Fruit fly (Drosophila melanogaster) whole organism, embryonic: ENCODE measurements around the gene Bap111.

Source experiments
- CG12155 ChIP-seq: fragments of 200-800 bp; sonication (Bioruptor generic); optimal IDR thresholded peaks from 3 replicates; lab custom pipeline; 2016; ENCODE audit warnings: missing biosample characterization, missing genetic modification characterization
- CG12659 ChIP-seq: fragments of 200-800 bp; sonication (Bioruptor generic); optimal IDR thresholded peaks from 3 replicates; lab custom pipeline; 2017; ENCODE audit warnings: mild to moderate bottlenecking, missing biosample characterization, missing genetic modification reagents, missing genetic modification characterization
- CG13296 ChIP-seq: fragments of 200-800 bp; sonication (Bioruptor generic); optimal IDR thresholded peaks from 3 replicates; lab custom pipeline; 2018; ENCODE audit warnings: missing biosample characterization, mild to moderate bottlenecking, missing genetic modification characterization
- CG15514 ChIP-seq: fragments of 200-800 bp; sonication (Bioruptor generic); optimal IDR thresholded peaks from 3 replicates; lab custom pipeline; 2017; ENCODE audit warnings: missing biosample characterization, missing genetic modification characterization, mild to moderate bottlenecking, moderate library complexity, missing genetic modification reagents
- CG1602 ChIP-seq: fragments of 200-800 bp; sonication (Bioruptor generic); optimal IDR thresholded peaks from 3 replicates; lab custom pipeline; 2016; ENCODE audit warnings: missing biosample characterization, missing genetic modification characterization
- CG17186 ChIP-seq: fragments of 200-800 bp; sonication (Bioruptor generic); optimal IDR thresholded peaks from 3 replicates; lab custom pipeline; 2017; ENCODE audit warnings: missing biosample characterization, missing genetic modification reagents, missing genetic modification characterization
- CG2116 ChIP-seq: fragments of 200-800 bp; sonication (Bioruptor generic); optimal IDR thresholded peaks from 3 replicates; lab custom pipeline; 2018; ENCODE audit warnings: missing biosample characterization, mild to moderate bottlenecking, missing genetic modification characterization
- CG32767 ChIP-seq: fragments of 200-800 bp; sonication (Bioruptor generic); IDR thresholded peaks from 2 replicates; pipeline ENCODE4 v1.3.6; 2022; ENCODE audit warnings: missing biosample characterization, missing genetic modification characterization
- CG3838 ChIP-seq: fragments of 200-800 bp; sonication (Bioruptor generic); optimal IDR thresholded peaks from 3 replicates; lab custom pipeline; 2016; ENCODE audit warnings: missing biosample characterization, missing genetic modification characterization
- CG4820 ChIP-seq: fragments of 200-800 bp; sonication (Bioruptor generic); optimal IDR thresholded peaks from 3 replicates; lab custom pipeline; 2016; ENCODE audit warnings: missing biosample characterization, missing genetic modification characterization
- CG5245 ChIP-seq: fragments of 200-800 bp; sonication (Bioruptor generic); optimal IDR thresholded peaks from 3 replicates; lab custom pipeline; 2016; ENCODE audit warnings: missing biosample characterization, missing genetic modification characterization
- CG6765 ChIP-seq: fragments of 200-800 bp; sonication (Bioruptor generic); optimal IDR thresholded peaks from 3 replicates; lab custom pipeline; 2017; ENCODE audit warnings: missing biosample characterization, mild to moderate bottlenecking, missing genetic modification characterization
- CG9437 ChIP-seq: fragments of 200-800 bp; sonication (Bioruptor generic); optimal IDR thresholded peaks from 2 replicates; lab custom pipeline; 2018; ENCODE audit warnings: missing biosample characterization, mild to moderate bottlenecking, missing genetic modification characterization
- Dbx ChIP-seq: fragments of 200-800 bp; sonication (Bioruptor generic); IDR thresholded peaks from 3 replicates; pipeline ENCODE4 v1.3.6; 2022; ENCODE audit warnings: missing biosample characterization, missing genetic modification characterization
- Dll ChIP-seq: fragments of 200-800 bp; sonication (Bioruptor generic); IDR thresholded peaks from 4 replicates; pipeline ENCODE4 v1.3.6; 2022; ENCODE audit warnings: missing biosample characterization, missing genetic modification characterization; ENCODE audit not compliant: partially characterized antibody
- Dref ChIP-seq: fragments of 200-800 bp; sonication (Bioruptor generic); IDR thresholded peaks from 2 replicates; pipeline ENCODE4 v1.3.6; 2022; ENCODE audit warnings: missing biosample characterization, missing genetic modification characterization
- Ets97D ChIP-seq: fragments of 200-800 bp; sonication (Bioruptor generic); optimal IDR thresholded peaks from 3 replicates; lab custom pipeline; 2016; ENCODE audit warnings: missing biosample characterization, missing genetic modification characterization
- Med ChIP-seq: fragments of 200-800 bp; sonication (Bioruptor generic); peaks from one replicate; lab custom pipeline; 2016; ENCODE audit warnings: missing biosample characterization, missing genetic modification characterization, mild to moderate bottlenecking, inconsistent platforms, moderate library complexity
- NC2α ChIP-seq: fragments of 200-800 bp; sonication (Bioruptor generic); optimal IDR thresholded peaks from 2 replicates; lab custom pipeline; 2016; ENCODE audit warnings: missing biosample characterization, missing genetic modification characterization
- Rfx ChIP-seq: fragments of 200-800 bp; sonication (Bioruptor generic); IDR thresholded peaks from 2 replicates; pipeline ENCODE4 v1.3.6; 2022; ENCODE audit warnings: missing biosample characterization, missing genetic modification characterization
- Six4 ChIP-seq: fragments of 200-800 bp; sonication (Bioruptor generic); optimal IDR thresholded peaks from 2 replicates; lab custom pipeline; 2016; ENCODE audit warnings: missing biosample characterization, missing genetic modification characterization
- amos ChIP-seq: fragments of 200-800 bp; sonication (Bioruptor generic); IDR thresholded peaks from 2 replicates; pipeline ENCODE4 v1.3.6; 2022; ENCODE audit warnings: missing biosample characterization, missing genetic modification characterization; ENCODE audit not compliant: partially characterized antibody
- cas ChIP-seq: fragments of 200-800 bp; sonication (Bioruptor generic); IDR thresholded peaks from 2 replicates; pipeline ENCODE4 v1.3.6; 2022; ENCODE audit warnings: missing biosample characterization, missing genetic modification characterization
- cg ChIP-seq: fragments of 200-800 bp; sonication (Bioruptor generic); optimal IDR thresholded peaks from 3 replicates; lab custom pipeline; 2019; ENCODE audit warnings: missing biosample characterization, mild to moderate bottlenecking, missing genetic modification characterization, moderate library complexity
- ci ChIP-seq: fragments of 200-800 bp; sonication (Bioruptor generic); IDR thresholded peaks from 3 replicates; pipeline ENCODE4 v1.3.6; 2022; ENCODE audit warnings: missing biosample characterization, missing genetic modification characterization
- corto ChIP-seq: fragments of 200-800 bp; sonication (Bioruptor generic); optimal IDR thresholded peaks from 2 replicates; lab custom pipeline; 2016; ENCODE audit warnings: missing biosample characterization, mild to moderate bottlenecking, missing genetic modification characterization, moderate library complexity
- crol ChIP-seq: fragments of 200-800 bp; sonication (Bioruptor generic); IDR thresholded peaks from 2 replicates; pipeline ENCODE4 v1.3.6; 2022; ENCODE audit warnings: missing biosample characterization, missing genetic modification characterization
- dan ChIP-seq: fragments of 200-800 bp; sonication (Bioruptor generic); IDR thresholded peaks from 2 replicates; pipeline ENCODE4 v1.3.6; 2022; ENCODE audit warnings: missing biosample characterization, missing genetic modification characterization
- dati ChIP-seq: fragments of 200-800 bp; sonication (Bioruptor generic); IDR thresholded peaks from 2 replicates; pipeline ENCODE4 v1.3.6; 2022; ENCODE audit warnings: missing biosample characterization, missing genetic modification characterization
- ewg ChIP-seq: fragments of 200-800 bp; sonication (Bioruptor generic); optimal IDR thresholded peaks from 3 replicates; lab custom pipeline; 2017; ENCODE audit warnings: mild to moderate bottlenecking, missing biosample characterization, missing genetic modification reagents, missing genetic modification characterization
- eyg ChIP-seq: fragments of 200-800 bp; sonication (Bioruptor generic); optimal IDR thresholded peaks from 3 replicates; lab custom pipeline; 2016; ENCODE audit warnings: missing biosample characterization, missing genetic modification characterization
- ftz-f1 ChIP-seq: fragments of 200-800 bp; sonication (Bioruptor generic); optimal IDR thresholded peaks from 2 replicates; lab custom pipeline; 2016; ENCODE audit warnings: missing biosample characterization, missing genetic modification characterization
- gcm2 ChIP-seq: fragments of 200-800 bp; sonication (Bioruptor generic); optimal IDR thresholded peaks from 2 replicates; lab custom pipeline; 2016; ENCODE audit warnings: missing biosample characterization, missing genetic modification characterization
- jing ChIP-seq: fragments of 200-800 bp; sonication (Bioruptor generic); optimal IDR thresholded peaks from 2 replicates; lab custom pipeline; 2018; ENCODE audit warnings: missing biosample characterization, mild to moderate bottlenecking, missing genetic modification characterization
- jumu ChIP-seq: fragments of 200-800 bp; sonication (Bioruptor generic); optimal IDR thresholded peaks from 3 replicates; lab custom pipeline; 2016; ENCODE audit warnings: missing biosample characterization, missing genetic modification characterization
- maf-S ChIP-seq: fragments of 200-800 bp; sonication (Bioruptor generic); optimal IDR thresholded peaks from 2 replicates; lab custom pipeline; 2016; ENCODE audit warnings: missing biosample characterization, missing genetic modification characterization
- nerfin-1 ChIP-seq: fragments of 200-800 bp; sonication (Bioruptor generic); optimal IDR thresholded peaks from 3 replicates; lab custom pipeline; 2019; ENCODE audit warnings: missing biosample characterization, mild to moderate bottlenecking, missing genetic modification characterization, moderate library complexity
- org-1 ChIP-seq: fragments of 200-800 bp; sonication (Bioruptor generic); optimal IDR thresholded peaks from 2 replicates; lab custom pipeline; 2017; ENCODE audit warnings: missing biosample characterization, missing genetic modification characterization
- pros ChIP-seq: fragments of 200-800 bp; sonication (Bioruptor generic); optimal IDR thresholded peaks from 3 replicates; lab custom pipeline; 2019; ENCODE audit warnings: missing biosample characterization, mild to moderate bottlenecking, missing genetic modification characterization, moderate library complexity
- row ChIP-seq: fragments of 200-800 bp; sonication (Bioruptor generic); IDR thresholded peaks from 3 replicates; pipeline ENCODE4 v1.3.6; 2022; ENCODE audit warnings: missing biosample characterization, missing genetic modification characterization
- sima ChIP-seq: fragments of 200-800 bp; sonication (Bioruptor generic); optimal IDR thresholded peaks from 2 replicates; lab custom pipeline; 2016; ENCODE audit warnings: missing biosample characterization, missing genetic modification characterization
- sr ChIP-seq: fragments of 200-800 bp; sonication (Bioruptor generic); IDR thresholded peaks from 3 replicates; pipeline ENCODE4 v1.3.6; 2022; ENCODE audit warnings: missing biosample characterization, missing genetic modification characterization
- tin ChIP-seq: fragments of 200-800 bp; sonication (Bioruptor generic); optimal IDR thresholded peaks from 3 replicates; lab custom pipeline; 2016; ENCODE audit warnings: missing biosample characterization, missing genetic modification characterization
- toy ChIP-seq: fragments of 200-800 bp; sonication (Bioruptor generic); IDR thresholded peaks from 2 replicates; pipeline ENCODE4 v1.3.6; 2022; ENCODE audit warnings: missing biosample characterization, missing genetic modification characterization
- wdn ChIP-seq: fragments of 200-800 bp; sonication (Bioruptor generic); IDR thresholded peaks from 2 replicates; pipeline ENCODE4 v1.3.6; 2022; ENCODE audit warnings: missing biosample characterization, missing genetic modification characterization
- z ChIP-seq: fragments of 200-800 bp; sonication (Bioruptor generic); IDR thresholded peaks from 3 replicates; pipeline ENCODE4 v1.3.6; 2022; ENCODE audit warnings: missing biosample characterization, missing genetic modification characterization

Bap111 gene

DNA sequence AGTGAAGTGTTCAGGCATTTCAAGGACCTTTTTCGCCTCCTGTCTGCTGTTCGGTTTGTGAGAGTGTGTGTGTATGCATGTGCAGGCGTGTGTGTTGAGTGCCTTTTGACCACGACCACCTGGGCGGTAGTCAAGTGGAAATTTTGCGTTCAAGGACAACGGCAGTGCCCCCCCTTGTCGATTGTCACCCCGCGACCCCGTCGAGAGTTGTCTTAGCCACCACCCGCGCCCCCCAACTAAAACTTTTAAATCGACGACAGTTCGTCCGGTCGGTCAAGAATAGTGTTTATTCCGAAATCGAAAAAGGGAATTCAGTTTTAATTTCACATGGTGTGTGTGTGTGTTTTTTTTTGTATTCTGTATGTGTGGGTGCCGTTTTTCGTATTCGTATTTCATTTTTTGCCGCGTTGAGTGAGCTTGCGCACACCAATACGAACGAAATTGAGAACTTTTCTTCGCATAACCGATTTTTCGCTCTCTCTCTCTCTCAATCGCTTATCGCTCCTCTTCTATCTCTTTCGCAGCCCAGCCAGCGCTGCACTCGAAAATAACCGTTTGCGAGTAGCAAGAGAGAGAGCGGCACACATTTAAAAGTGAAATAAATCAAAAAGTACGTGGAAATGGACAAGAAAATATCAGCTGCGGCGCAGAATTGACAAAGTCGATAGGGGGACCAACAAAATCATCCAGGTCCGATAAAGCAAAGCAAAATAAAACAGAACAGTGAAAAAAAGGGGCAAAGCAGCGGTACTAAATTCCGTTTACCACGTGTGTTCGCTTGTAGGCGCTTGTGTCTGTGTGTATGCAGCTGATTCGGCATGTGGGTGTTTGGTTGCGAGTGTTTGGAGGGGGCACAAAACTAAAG lies 14.8 kb downstream of the Bap111 start (continued):
- no peak for TF ChIP-seq jumu (GFP tag; lab: Kevin White, UChicago)
- no peak for TF ChIP-seq dati (GFP tag; lab: Robert Waterston, UW)

DNA sequence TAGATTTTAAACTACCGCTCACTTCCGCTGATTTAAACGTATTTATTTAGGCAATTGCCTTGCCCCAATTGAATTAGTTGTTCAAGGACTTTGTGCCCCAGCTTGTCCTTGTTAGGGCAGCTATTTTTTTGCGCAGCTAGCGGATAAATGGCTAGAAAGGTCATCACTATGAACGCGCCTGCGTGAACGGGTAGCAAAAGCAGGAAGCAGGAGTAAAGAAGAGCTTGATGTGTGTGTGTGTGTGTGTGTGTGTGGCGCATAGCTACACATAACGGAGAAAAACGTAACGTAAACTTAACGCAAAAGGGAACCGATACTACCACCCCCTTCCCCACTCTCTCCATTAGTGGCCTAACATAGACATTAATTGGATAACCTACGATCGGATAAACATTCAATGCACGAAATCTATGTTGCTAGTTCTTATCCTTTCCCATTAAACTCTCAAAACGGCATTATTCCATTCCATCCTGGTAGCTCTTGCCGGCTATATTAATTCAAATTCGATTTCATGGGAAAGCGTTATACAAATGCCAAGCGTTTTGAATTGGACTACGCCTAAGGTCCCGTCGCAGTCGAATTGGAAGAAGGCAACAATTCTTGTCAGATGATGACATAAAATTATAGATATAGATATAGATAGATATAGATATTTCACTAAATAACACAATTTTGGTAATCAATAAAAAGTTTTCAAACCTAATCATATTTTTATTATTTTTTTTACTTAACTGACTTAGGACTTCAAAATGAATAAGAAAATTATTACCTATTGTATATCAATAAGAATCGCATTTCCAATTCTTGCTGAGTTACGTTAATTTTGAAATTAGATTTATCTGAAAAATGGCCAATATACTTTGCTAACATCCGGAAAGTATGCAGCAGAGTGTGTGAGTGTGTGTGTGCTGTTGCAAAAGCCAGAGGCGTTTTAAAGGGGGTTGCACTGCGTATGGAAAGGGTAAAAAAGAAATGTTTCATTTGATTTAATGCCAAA lies 15.7 kb downstream of the Bap111 start:
- no peak for TF ChIP-seq sima (GFP tag; lab: Kevin White, UChicago)
- TF ChIP-seq ftz-f1 (GFP tag; lab: Kevin White, UChicago) = no peak
- TF ChIP-seq tin (GFP tag; lab: Kevin White, UChicago) = no peak
- no peak for TF ChIP-seq NC2α (GFP tag; lab: Kevin White, UChicago)
- no peak for TF ChIP-seq z (GFP tag; lab: Robert Waterston, UW)
- TF ChIP-seq amos = no peak
- TF ChIP-seq dan = no peak
- TF ChIP-seq crol (GFP tag; lab: Robert Waterston, UW) = 0 out of 2 replicates have a peak, but pooled peaks have one; percentile 10
- TF ChIP-seq Dbx (GFP tag; lab: Robert Waterston, UW) = no peak
- TF ChIP-seq CG13296 = no peak
- peak; percentile 86 for TF ChIP-seq nerfin-1 (tag; lab: Kevin White, UChicago)
- peak; percentile 14 for TF ChIP-seq CG6765
- TF ChIP-seq gcm2 = no peak
- no peak for TF ChIP-seq org-1
- no peak for TF ChIP-seq CG12155 (GFP tag; lab: Kevin White, UChicago)
- peak; percentile 9 for TF ChIP-seq cg (GFP tag; lab: Kevin White, UChicago)
- TF ChIP-seq toy = no peak
- no peak for TF ChIP-seq wdn
- no peak for TF ChIP-seq CG12659 (GFP tag; lab: Kevin White, UChicago)
- no peak for TF ChIP-seq eyg (GFP tag; lab: Kevin White, UChicago)
- no peak for TF ChIP-seq CG5245
- TF ChIP-seq ci = no peak
- peak; percentile 7 for TF ChIP-seq CG17186 (GFP tag; lab: Kevin White, UChicago)
- no peak for TF ChIP-seq maf-S
- TF ChIP-seq Med = peak; percentile 28
- no peak for TF ChIP-seq Dref (GFP tag; lab: Robert Waterston, UW)
- no peak for TF ChIP-seq Dll
- TF ChIP-seq Ets97D (GFP tag; lab: Kevin White, UChicago) = no peak
- no peak for TF ChIP-seq jing (GFP tag; lab: Kevin White, UChicago)
- no peak for TF ChIP-seq cas (GFP tag; lab: Robert Waterston, UW)
- no peak for TF ChIP-seq CG32767 (GFP tag; lab: Robert Waterston, UW)
- TF ChIP-seq CG9437 (GFP tag; lab: Kevin White, UChicago) = peak; percentile 91
- TF ChIP-seq Rfx = no peak
- TF ChIP-seq Six4 (GFP tag; lab: Kevin White, UChicago) = no peak
- peak; percentile 74 for TF ChIP-seq ewg (GFP tag; lab: Kevin White, UChicago)
- TF ChIP-seq corto (GFP tag; lab: Kevin White, UChicago) = no peak
- no peak for TF ChIP-seq sr (GFP tag; lab: Robert Waterston, UW)
- TF ChIP-seq pros (GFP tag; lab: Kevin White, UChicago) = no peak
- no peak for TF ChIP-seq CG15514 (GFP tag; lab: Kevin White, UChicago)
- TF ChIP-seq CG1602 (GFP tag; lab: Kevin White, UChicago) = no peak
- peak; percentile 50 for TF ChIP-seq row
- peak; percentile 17 for TF ChIP-seq CG2116 (GFP tag; lab: Kevin White, UChicago)
- no peak for TF ChIP-seq CG4820 (GFP tag; lab: Kevin White, UChicago)
- no peak for TF ChIP-seq CG3838
